Fruit fly (Drosophila melanogaster): Measurements from ENCODE around the gene CG14834.
A peak's percentile ranks its signal among the peaks of the same experiment; 100 is the strongest.

CG14834 gene

dm6 chr3L:7359827-7360323 is 13.0 kb upstream of the CG14834 start, which contains the start of gene pst (continued):
- TF ChIP-seq BEAF-32 (GFP tag; optimal IDR thresholded peaks at IDR 0.05) (no peak), crp (GFP tag; optimal IDR thresholded peaks at IDR 0.05) (no peak), dati (GFP tag; IDR thresholded peaks at IDR 0.05) (no peak), CG2202 (tag; optimal IDR thresholded peaks at IDR 0.05) (no peak), CG1603 (tag; optimal IDR thresholded peaks at IDR 0.05) (peak; percentile 25), Usf (GFP tag; optimal IDR thresholded peaks at IDR 0.05) (no peak), CG6689 (GFP tag; IDR thresholded peaks at IDR 0.05) (no peak), shn (GFP tag; optimal IDR thresholded peaks at IDR 0.05) (no peak), az2 (GFP tag; optimal IDR thresholded peaks at IDR 0.05) (no peak), pb (GFP tag; optimal IDR thresholded peaks at IDR 0.05) (no peak), Hr78 (GFP tag; optimal IDR thresholded peaks at IDR 0.05) (no peak), Lpt (GFP tag; optimal IDR thresholded peaks at IDR 0.05) (no peak), CG12299 (tag; optimal IDR thresholded peaks at IDR 0.05) (no peak), dm (GFP tag; optimal IDR thresholded peaks at IDR 0.05) (no peak), ab (GFP tag; optimal IDR thresholded peaks at IDR 0.05) (no peak), Oaz (GFP tag; IDR thresholded peaks at IDR 0.05) (no peak), pum (GFP tag; optimal IDR thresholded peaks at IDR 0.05) (no peak), nmo (GFP tag; optimal IDR thresholded peaks at IDR 0.05) (no peak), unpg (GFP tag; optimal IDR thresholded peaks at IDR 0.05) (no peak), hkb (optimal IDR thresholded peaks at IDR 0.05) (no peak), hkb (GFP tag; IDR thresholded peaks at IDR 0.05) (peak; percentile 57; the same call in 1 of the 2 replicates), CG8359 (GFP tag; optimal IDR thresholded peaks at IDR 0.05; ENCODE audit: borderline replicate concordance) (no peak), HmgD (GFP tag; optimal IDR thresholded peaks at IDR 0.05) (peak; percentile 60), CG12942 (GFP tag; optimal IDR thresholded peaks at IDR 0.05) (no peak), CG17385 (GFP tag; optimal IDR thresholded peaks at IDR 0.05) (peak; percentile 50), CG9876 (GFP tag; optimal IDR thresholded peaks at IDR 0.05) (no peak), Xbp1 (GFP tag; optimal IDR thresholded peaks at IDR 0.05) (no peak), prd (optimal IDR thresholded peaks at IDR 0.05) (no peak), prd (GFP tag; IDR thresholded peaks at IDR 0.05) (no peak), vvl (GFP tag; IDR thresholded peaks at IDR 0.05) (no peak; the same call in 1 of the 2 replicates), corto (GFP tag; optimal IDR thresholded peaks at IDR 0.05) (no peak), Taf1 (GFP tag; IDR thresholded peaks at IDR 0.05) (no peak), ase (GFP tag; IDR thresholded peaks at IDR 0.05) (no peak), vnd (GFP tag; IDR thresholded peaks at IDR 0.05; ENCODE audit: partially characterized antibody) (no peak), CG5245 (GFP tag; optimal IDR thresholded peaks at IDR 0.05) (no peak), B-H1 (GFP tag; IDR thresholded peaks at IDR 0.05) (no peak), CG15601 (tag; optimal IDR thresholded peaks at IDR 0.05) (no peak), rib (GFP tag; IDR thresholded peaks at IDR 0.05) (peak; percentile 34), CG10267 (tag; optimal IDR thresholded peaks at IDR 0.05) (no peak), tup (GFP tag; optimal IDR thresholded peaks at IDR 0.05) (no peak), Ssrp (tag; optimal IDR thresholded peaks at IDR 0.05) (no peak), CG9932 (GFP tag; IDR thresholded peaks at IDR 0.05) (no peak), CG17568 (GFP tag; optimal IDR thresholded peaks at IDR 0.05) (peak; percentile 62), CG16815 (GFP tag; optimal IDR thresholded peaks at IDR 0.05) (no peak), wek (GFP tag; optimal IDR thresholded peaks at IDR 0.05) (peak; percentile 96), CG14050 (GFP tag; IDR thresholded peaks at IDR 0.05) (no peak), croc (GFP tag; conservative IDR thresholded peaks at IDR 0.05) (no peak), row (GFP tag; IDR thresholded peaks at IDR 0.05) (no peak), Optix (GFP tag; IDR thresholded peaks at IDR 0.05) (no peak; the same call in 2 of the 3 replicates), CG2712 (tag; optimal IDR thresholded peaks at IDR 0.05) (no peak), C15 (GFP tag; IDR thresholded peaks at IDR 0.05) (no peak), CG7357 (GFP tag; IDR thresholded peaks at IDR 0.05) (no peak)
